Worm (Caenorhabditis elegans) whole organism, mixed stage, embryonic: ENCODE data around the gene syx-2.

Source experiments
- ces-1 ChIP-seq: fragments of 150-350 bp; optimal IDR thresholded peaks from 2 replicates; lab custom pipeline; 2014; ENCODE audit warnings: missing biosample characterization, missing genetic modification reagents, missing genetic modification characterization
- elt-3 ChIP-seq: fragments of 150-350 bp; optimal IDR thresholded peaks from 2 replicates; lab custom pipeline; 2014; ENCODE audit warnings: missing biosample characterization, missing genetic modification characterization
- lin-13 ChIP-seq: fragments of 150-350 bp; optimal IDR thresholded peaks from 2 replicates; lab custom pipeline; 2014; ENCODE audit warnings: missing biosample characterization, missing genetic modification characterization
- lin-32 ChIP-seq: fragments of 200-800 bp; sonication (Bioruptor generic); optimal IDR thresholded peaks from 2 replicates; lab custom pipeline; 2018; ENCODE audit warnings: mild to moderate bottlenecking, missing genetic modification characterization, missing compliant biosample characterization
- lsy-2 ChIP-seq: fragments of 150-350 bp; optimal IDR thresholded peaks from 2 replicates; lab custom pipeline; 2014; ENCODE audit warnings: missing biosample characterization, missing genetic modification characterization
- nhr-237 ChIP-seq: fragments of 150-350 bp; optimal IDR thresholded peaks from 2 replicates; lab custom pipeline; 2014; ENCODE audit warnings: missing biosample characterization, missing genetic modification characterization
- nhr-76 ChIP-seq: sonication (generic microtip); optimal IDR thresholded peaks from 2 replicates; lab custom pipeline; 2017; ENCODE audit warnings: missing biosample characterization, missing genetic modification characterization
- pha-4 ChIP-seq: fragments of 150-350 bp; optimal IDR thresholded peaks from 2 replicates; lab custom pipeline; 2018; ENCODE audit warnings: missing biosample characterization, missing genetic modification reagents, missing genetic modification characterization
- snpc-4 ChIP-seq: fragments of 150-350 bp; optimal IDR thresholded peaks from 2 replicates; lab custom pipeline; 2014; ENCODE audit warnings: missing biosample characterization, missing genetic modification characterization
- sptf-1 ChIP-seq: sonication (generic microtip); optimal IDR thresholded peaks from 2 replicates; lab custom pipeline; 2017; ENCODE audit warnings: mild to moderate bottlenecking, missing genetic modification characterization, moderate library complexity, missing compliant biosample characterization
- unc-120 ChIP-seq: sonication (generic microtip); optimal IDR thresholded peaks from 2 replicates; lab custom pipeline; 2017; ENCODE audit warnings: missing genetic modification characterization, missing compliant biosample characterization; ENCODE audit not compliant: poor library complexity, severe bottlenecking
- unc-39 ChIP-seq: fragments of 150-350 bp; optimal IDR thresholded peaks from 2 replicates; lab custom pipeline; 2014; ENCODE audit warnings: missing biosample characterization, missing genetic modification characterization
- unc-62 ChIP-seq: fragments of 150-350 bp; optimal IDR thresholded peaks from 2 replicates; lab custom pipeline; 2014; ENCODE audit warnings: missing biosample characterization, missing genetic modification reagents, missing genetic modification characterization

DNA sequence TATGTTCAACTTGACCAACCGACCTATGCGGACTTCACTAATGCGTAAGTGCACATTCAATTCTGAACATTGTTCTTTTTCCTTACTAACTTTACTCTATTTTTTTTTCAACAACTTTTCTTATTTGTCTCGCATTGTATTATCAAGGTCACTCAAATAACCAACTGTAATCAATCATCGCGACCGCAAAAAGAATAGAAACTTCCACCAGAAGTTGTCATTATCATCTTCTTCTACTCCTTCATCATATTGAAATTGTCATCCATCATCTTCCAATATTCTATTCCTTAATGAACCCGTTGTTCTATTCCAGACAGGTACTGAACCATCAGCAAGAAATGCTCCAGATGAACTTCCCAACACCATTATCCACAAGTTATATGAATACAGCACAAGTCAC, 20.6 kb upstream of the syx-2 start:
- TF ChIP-seq unc-62 (GFP tag; lab: Kevin White, UChicago): no peak
- TF ChIP-seq elt-3: peak; percentile 30
- TF ChIP-seq ces-1 (GFP tag; lab: Kevin White, UChicago): no peak
- TF ChIP-seq snpc-4: no peak
- no peak for TF ChIP-seq nhr-76 (tag; lab: Kevin White, UChicago)
- no peak for TF ChIP-seq unc-39 (tag; lab: Kevin White, UChicago)
- TF ChIP-seq lin-13 (tag; lab: Kevin White, UChicago): no peak
- TF ChIP-seq unc-120 (tag; lab: Kevin White, UChicago): no peak
- TF ChIP-seq nhr-237 (tag; lab: Kevin White, UChicago): no peak
- no peak for TF ChIP-seq pha-4 (tag; lab: Kevin White, UChicago)
- no peak for TF ChIP-seq lin-32 (GFP tag; lab: Kevin White, UChicago)
- no peak for TF ChIP-seq sptf-1 (tag; lab: Kevin White, UChicago)
- no peak for TF ChIP-seq lsy-2 (tag; lab: Kevin White, UChicago)
